Fruit fly (Drosophila melanogaster) whole organism, prepupa: ENCODE results near the gene Mst89B.

Experiments
- Blimp-1 ChIP-seq: fragments of 200-800 bp; sonication (Bioruptor generic); optimal IDR thresholded peaks from 3 replicates; lab custom pipeline; 2017; ENCODE audit warnings: missing biosample characterization, missing genetic modification characterization, mild to moderate bottlenecking, moderate library complexity, missing genetic modification reagents
- CG10631 ChIP-seq: fragments of 200-800 bp; sonication (Bioruptor generic); optimal IDR thresholded peaks from 2 replicates; lab custom pipeline; 2016; ENCODE audit warnings: missing biosample characterization, missing genetic modification characterization
- CG10669 ChIP-seq: fragments of 200-800 bp; sonication (Bioruptor generic); optimal IDR thresholded peaks from 3 replicates; lab custom pipeline; 2018; ENCODE audit warnings: missing biosample characterization, mild to moderate bottlenecking, missing genetic modification characterization, moderate library complexity
- CG11294 ChIP-seq: fragments of 200-800 bp; sonication (Bioruptor generic); IDR thresholded peaks from 2 replicates; pipeline ENCODE4 v1.3.6; 2022; ENCODE audit warnings: missing biosample characterization, missing genetic modification characterization
- CG11762 ChIP-seq: fragments of 200-800 bp; sonication (Bioruptor generic); optimal IDR thresholded peaks from 3 replicates; lab custom pipeline; 2016; ENCODE audit warnings: missing biosample characterization, missing genetic modification characterization; ENCODE audit not compliant: insufficient read depth
- CG11902 ChIP-seq: fragments of 200-800 bp; sonication (Bioruptor generic); optimal IDR thresholded peaks from 3 replicates; lab custom pipeline; 2016; ENCODE audit warnings: missing biosample characterization, missing genetic modification characterization
- CG15336 ChIP-seq: fragments of 200-800 bp; sonication (Bioruptor generic); IDR thresholded peaks from 2 replicates; pipeline ENCODE4 v1.3.6; 2022; ENCODE audit warnings: missing biosample characterization, missing genetic modification characterization
- CG16779 ChIP-seq: fragments of 200-800 bp; sonication (Bioruptor generic); optimal IDR thresholded peaks from 3 replicates; lab custom pipeline; 2017; ENCODE audit warnings: missing biosample characterization, mild to moderate bottlenecking, missing genetic modification characterization
- CG3032 ChIP-seq: fragments of 200-800 bp; optimal IDR thresholded peaks from 2 replicates; lab custom pipeline; 2019; ENCODE audit warnings: missing biosample characterization, mild to moderate bottlenecking, missing genetic modification characterization, moderate library complexity
- CG31627 ChIP-seq: fragments of 200-800 bp; sonication (Bioruptor generic); optimal IDR thresholded peaks from 3 replicates; lab custom pipeline; 2016; ENCODE audit warnings: missing biosample characterization, missing genetic modification characterization
- CG34406 ChIP-seq: fragments of 200-800 bp; sonication (Bioruptor generic); optimal IDR thresholded peaks from 3 replicates; lab custom pipeline; 2016; ENCODE audit warnings: missing biosample characterization, missing genetic modification characterization
- CG3919 ChIP-seq: fragments of 200-800 bp; sonication (Bioruptor generic); optimal IDR thresholded peaks from 3 replicates; lab custom pipeline; 2016; ENCODE audit warnings: missing biosample characterization, missing genetic modification characterization
- CG4318 ChIP-seq: fragments of 200-800 bp; sonication (Bioruptor generic); optimal IDR thresholded peaks from 3 replicates; lab custom pipeline; 2017; ENCODE audit warnings: missing biosample characterization, mild to moderate bottlenecking, missing genetic modification characterization
- CG6163 ChIP-seq: fragments of 200-800 bp; sonication (Bioruptor generic); IDR thresholded peaks from 3 replicates; pipeline ENCODE4 v1.3.6; 2022; ENCODE audit warnings: missing biosample characterization, missing genetic modification characterization
- CG6276 ChIP-seq: fragments of 200-800 bp; sonication (Bioruptor generic); optimal IDR thresholded peaks from 2 replicates; lab custom pipeline; 2017; ENCODE audit warnings: missing biosample characterization, mild to moderate bottlenecking, missing genetic modification characterization
- CG6792 ChIP-seq: fragments of 200-800 bp; sonication (Bioruptor generic); optimal IDR thresholded peaks from 3 replicates; lab custom pipeline; 2016; ENCODE audit warnings: missing biosample characterization, missing genetic modification characterization
- CG6808 ChIP-seq: fragments of 200-800 bp; sonication (Bioruptor generic); optimal IDR thresholded peaks from 3 replicates; lab custom pipeline; 2017; ENCODE audit warnings: missing biosample characterization, missing genetic modification characterization, mild to moderate bottlenecking, moderate library complexity, missing genetic modification reagents
- CG6854 ChIP-seq: fragments of 200-800 bp; sonication (Bioruptor generic); optimal IDR thresholded peaks from 2 replicates; lab custom pipeline; 2017; ENCODE audit warnings: missing biosample characterization, mild to moderate bottlenecking, missing genetic modification characterization
- CG7368 ChIP-seq: fragments of 200-800 bp; sonication (Bioruptor generic); optimal IDR thresholded peaks from 3 replicates; lab custom pipeline; 2016; ENCODE audit warnings: missing biosample characterization, missing genetic modification characterization
- CG8119 ChIP-seq: fragments of 200-800 bp; sonication (Bioruptor generic); IDR thresholded peaks from 3 replicates; pipeline ENCODE4 v1.3.6; 2022; ENCODE audit warnings: missing biosample characterization, missing genetic modification characterization
- CG8632 ChIP-seq: fragments of 200-800 bp; sonication (Bioruptor generic); optimal IDR thresholded peaks from 3 replicates; lab custom pipeline; 2016; ENCODE audit warnings: missing biosample characterization, missing genetic modification characterization
- CG9139 ChIP-seq: fragments of 200-800 bp; sonication (Bioruptor generic); optimal IDR thresholded peaks from 3 replicates; lab custom pipeline; 2017; ENCODE audit warnings: missing biosample characterization, mild to moderate bottlenecking, missing genetic modification characterization
- Eip75B ChIP-seq: fragments of 200-800 bp; sonication (Bioruptor generic); optimal IDR thresholded peaks from 3 replicates; lab custom pipeline; 2016; ENCODE audit warnings: missing biosample characterization, missing genetic modification characterization
- Eip78C ChIP-seq: fragments of 200-800 bp; sonication (Bioruptor generic); peaks from one replicate; lab custom pipeline; 2016; ENCODE audit warnings: missing biosample characterization, missing genetic modification characterization
- Eip93F ChIP-seq: fragments of 200-800 bp; sonication (Bioruptor generic); optimal IDR thresholded peaks from 2 replicates; lab custom pipeline; 2016; ENCODE audit warnings: missing biosample characterization, mild to moderate bottlenecking, missing genetic modification characterization
- Ets21C ChIP-seq: fragments of 200-800 bp; sonication (Bioruptor generic); optimal IDR thresholded peaks from 3 replicates; lab custom pipeline; 2016; ENCODE audit warnings: missing biosample characterization, missing genetic modification characterization
- Ets96B ChIP-seq: fragments of 200-800 bp; optimal IDR thresholded peaks from 2 replicates; lab custom pipeline; 2019; ENCODE audit warnings: missing biosample characterization, mild to moderate bottlenecking, missing genetic modification characterization, moderate library complexity
- Gug ChIP-seq: fragments of 200-800 bp; sonication (Bioruptor generic); IDR thresholded peaks from 2 replicates; pipeline ENCODE4 v1.3.6; 2022; ENCODE audit warnings: missing biosample characterization, missing genetic modification characterization
- Hr38 ChIP-seq: sonication (Bioruptor generic); optimal IDR thresholded peaks from 2 replicates; lab custom pipeline; 2016; ENCODE audit warnings: missing biosample characterization, missing genetic modification characterization
- Hr39 ChIP-seq: fragments of 200-800 bp; sonication (Bioruptor generic); optimal IDR thresholded peaks from 2 replicates; lab custom pipeline; 2016; ENCODE audit warnings: missing biosample characterization, missing genetic modification characterization
- Hr4 ChIP-seq: fragments of 200-800 bp; sonication (Bioruptor generic); optimal IDR thresholded peaks from 3 replicates; lab custom pipeline; 2016; ENCODE audit warnings: missing biosample characterization, missing genetic modification characterization
- Lpt ChIP-seq: fragments of 200-800 bp; sonication (Bioruptor generic); optimal IDR thresholded peaks from 3 replicates; lab custom pipeline; 2016; ENCODE audit warnings: missing biosample characterization, missing genetic modification characterization
- Met ChIP-seq: fragments of 200-800 bp; sonication (Bioruptor generic); optimal IDR thresholded peaks from 3 replicates; lab custom pipeline; 2016; ENCODE audit warnings: missing biosample characterization, missing genetic modification characterization
- OdsH ChIP-seq: fragments of 200-800 bp; sonication (Bioruptor generic); optimal IDR thresholded peaks from 3 replicates; lab custom pipeline; 2016; ENCODE audit warnings: missing biosample characterization, missing genetic modification characterization
- Smox ChIP-seq: fragments of 200-800 bp; sonication (Bioruptor generic); optimal IDR thresholded peaks from 3 replicates; lab custom pipeline; 2016; ENCODE audit warnings: missing biosample characterization, missing genetic modification characterization
- Sox102F ChIP-seq: fragments of 200-800 bp; sonication (Bioruptor generic); optimal IDR thresholded peaks from 2 replicates; lab custom pipeline; 2016; ENCODE audit warnings: missing biosample characterization, mild to moderate bottlenecking, missing genetic modification characterization
- Sox14 ChIP-seq: fragments of 200-800 bp; sonication (Bioruptor generic); optimal IDR thresholded peaks from 3 replicates; lab custom pipeline; 2016; ENCODE audit warnings: missing biosample characterization, missing genetic modification characterization
- Sox15 ChIP-seq: fragments of 200-800 bp; sonication (Bioruptor generic); optimal IDR thresholded peaks from 3 replicates; lab custom pipeline; 2016; ENCODE audit warnings: missing biosample characterization, missing genetic modification characterization
- achi ChIP-seq: fragments of 200-800 bp; sonication (Bioruptor generic); optimal IDR thresholded peaks from 3 replicates; lab custom pipeline; 2016; ENCODE audit warnings: missing biosample characterization, missing genetic modification characterization
- acj6 ChIP-seq: fragments of 200-800 bp; sonication (Bioruptor generic); optimal IDR thresholded peaks from 3 replicates; lab custom pipeline; 2016; ENCODE audit warnings: missing biosample characterization, missing genetic modification characterization
- eg ChIP-seq: fragments of 200-800 bp; sonication (Bioruptor generic); IDR thresholded peaks from 3 replicates; pipeline ENCODE4 v1.3.6; 2022; ENCODE audit warnings: missing biosample characterization, missing genetic modification characterization
- esn ChIP-seq: fragments of 200-800 bp; sonication (Bioruptor generic); optimal IDR thresholded peaks from 2 replicates; lab custom pipeline; 2016; ENCODE audit warnings: missing biosample characterization, mild to moderate bottlenecking, missing genetic modification characterization, moderate library complexity
- fd59A ChIP-seq: fragments of 200-800 bp; sonication (Bioruptor generic); optimal IDR thresholded peaks from 2 replicates; lab custom pipeline; 2017; ENCODE audit warnings: missing biosample characterization, mild to moderate bottlenecking, missing genetic modification characterization, missing genetic modification reagents
- fd85E ChIP-seq: fragments of 200-800 bp; sonication (Bioruptor generic); optimal IDR thresholded peaks from 3 replicates; lab custom pipeline; 2016; ENCODE audit warnings: missing biosample characterization, missing genetic modification characterization
- fkh ChIP-seq: fragments of 200-800 bp; sonication (Bioruptor generic); optimal IDR thresholded peaks from 3 replicates; lab custom pipeline; 2017; ENCODE audit warnings: missing biosample characterization, mild to moderate bottlenecking, missing genetic modification characterization, moderate library complexity
- lz ChIP-seq: fragments of 200-800 bp; sonication (Bioruptor generic); optimal IDR thresholded peaks from 3 replicates; lab custom pipeline; 2016; ENCODE audit warnings: missing biosample characterization, missing genetic modification characterization
- net ChIP-seq: fragments of 200-800 bp; sonication (Bioruptor generic); optimal IDR thresholded peaks from 3 replicates; lab custom pipeline; 2016; ENCODE audit warnings: missing biosample characterization, missing genetic modification characterization
- salr ChIP-seq, 2 experiments: fragments of 200-800 bp; sonication (Bioruptor generic); optimal IDR thresholded peaks; 3 replicates each; lab custom pipeline; 2016 to 2018; ENCODE audit warnings: missing biosample characterization in 2 of 2, missing genetic modification characterization in 2 of 2, mild to moderate bottlenecking in 1 of 2
- spab ChIP-seq: fragments of 200-800 bp; sonication (Bioruptor generic); optimal IDR thresholded peaks from 2 replicates; lab custom pipeline; 2017; ENCODE audit warnings: missing biosample characterization, mild to moderate bottlenecking, missing genetic modification characterization, missing genetic modification reagents
- ss ChIP-seq, 2 experiments: fragments of 200-800 bp; sonication (Bioruptor generic); optimal IDR thresholded peaks; 2 replicates in 1 of 2; 3 replicates in 1 of 2; lab custom pipeline; 2017 to 2018; ENCODE audit warnings: mild to moderate bottlenecking in 2 of 2, missing biosample characterization in 2 of 2, missing genetic modification characterization in 2 of 2, moderate library complexity in 1 of 2
- svp ChIP-seq: fragments of 200-800 bp; sonication (Bioruptor generic); peaks from one replicate; lab custom pipeline; 2016; ENCODE audit warnings: missing biosample characterization, missing genetic modification characterization

The Mst89B gene

DNA sequence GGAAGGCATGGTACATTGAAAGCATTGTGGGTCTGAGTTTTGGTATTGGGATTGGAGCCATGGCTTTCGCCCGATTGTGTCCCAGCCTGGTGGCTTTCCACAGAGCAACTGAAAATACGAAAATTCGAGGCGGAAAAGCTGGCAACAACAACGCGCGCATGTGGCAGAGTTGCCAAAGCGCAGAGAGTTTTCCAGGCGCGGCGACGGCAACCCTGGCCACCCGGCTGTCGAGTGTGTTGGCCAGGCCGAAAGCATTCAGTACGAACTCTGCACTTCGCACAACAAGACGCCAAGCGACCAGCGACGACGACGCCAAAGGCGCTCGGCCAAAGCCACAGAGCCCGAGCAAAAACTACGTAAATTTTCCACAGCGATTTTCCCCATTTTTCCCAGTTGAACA is 41.1 kb upstream of the Mst89B start:
- TF ChIP-seq CG7368 (peak; percentile 3), Eip93F (GFP tag; lab: Kevin White, UChicago) (no peak), Eip78C (GFP tag; lab: Kevin White, UChicago) (peak; percentile 7), Lpt (GFP tag; lab: Kevin White, UChicago) (peak; percentile 33)
- TF ChIP-seq, all 60 proteins: peak for 3

DNA sequence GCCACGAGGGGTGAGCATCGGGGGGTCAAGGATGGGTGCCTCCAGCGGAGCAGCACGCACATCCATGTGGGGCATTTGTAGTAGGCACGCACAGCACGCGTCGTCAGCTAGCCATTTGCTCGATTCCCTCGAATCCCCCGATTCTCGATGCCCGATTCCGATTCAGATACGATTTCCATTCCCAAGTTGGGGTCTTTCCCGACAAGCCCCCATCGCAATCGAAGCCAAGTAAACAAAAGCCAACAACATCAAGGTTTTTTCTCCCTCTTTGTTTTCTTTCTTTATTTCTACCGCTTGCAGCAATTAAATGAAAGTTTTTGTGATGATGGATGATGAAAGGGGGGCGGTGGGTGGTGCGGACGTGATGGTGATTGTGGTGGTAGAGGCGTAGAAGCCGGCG is 39.7 kb upstream of the Mst89B start:
- TF ChIP-seq esn: no peak
- TF ChIP-seq achi (GFP tag; lab: Kevin White, UChicago): no peak
- no peak for TF ChIP-seq net (GFP tag; lab: Kevin White, UChicago)
- TF ChIP-seq Sox15 (GFP tag; lab: Kevin White, UChicago): no peak
- TF ChIP-seq CG8632 (GFP tag; lab: Kevin White, UChicago): no peak
- no peak for TF ChIP-seq CG3032 (tag; lab: Kevin White, UChicago)
- peak; percentile 25 for TF ChIP-seq Blimp-1 (GFP tag; lab: Kevin White, UChicago)
- TF ChIP-seq lz (GFP tag; lab: Kevin White, UChicago): no peak
- no peak for TF ChIP-seq Smox (GFP tag; lab: Kevin White, UChicago)
- TF ChIP-seq CG8119 (GFP tag; lab: Robert Waterston, UW): no peak
- no peak for TF ChIP-seq CG10631
- TF ChIP-seq CG6163 (GFP tag; lab: Robert Waterston, UW): no peak
- no peak for TF ChIP-seq CG4318 (GFP tag; lab: Kevin White, UChicago)
- TF ChIP-seq svp (GFP tag; lab: Kevin White, UChicago): peak; percentile 69
- TF ChIP-seq eg: no peak
- TF ChIP-seq CG6276 (GFP tag; lab: Kevin White, UChicago): peak; percentile 3
- TF ChIP-seq Gug (GFP tag; lab: Robert Waterston, UW): no peak
- peak; percentile 30 for TF ChIP-seq Lpt (GFP tag; lab: Kevin White, UChicago)
- no peak for TF ChIP-seq fkh (GFP tag; lab: Kevin White, UChicago)
- TF ChIP-seq CG11294 (GFP tag; lab: Robert Waterston, UW): no peak
- no peak for TF ChIP-seq CG9139 (GFP tag; lab: Kevin White, UChicago)
- no peak for TF ChIP-seq Hr4 (GFP tag; lab: Kevin White, UChicago)
- no peak for TF ChIP-seq CG11762 (GFP tag; lab: Kevin White, UChicago)
- no peak for TF ChIP-seq CG3919 (GFP tag; lab: Kevin White, UChicago)
- TF ChIP-seq fd59A: no peak
- no peak for TF ChIP-seq spab (GFP tag; lab: Kevin White, UChicago)
- TF ChIP-seq Ets96B: peak; percentile 17
- TF ChIP-seq CG11902 (GFP tag; lab: Kevin White, UChicago): no peak
- no peak for TF ChIP-seq Hr38 (GFP tag; lab: Kevin White, UChicago)
- no peak for TF ChIP-seq CG7368
- no peak for TF ChIP-seq Hr39 (GFP tag; lab: Kevin White, UChicago)
- TF ChIP-seq CG34406 (GFP tag; lab: Kevin White, UChicago): no peak
- TF ChIP-seq Eip93F (GFP tag; lab: Kevin White, UChicago): peak; percentile 10
- TF ChIP-seq OdsH (GFP tag; lab: Kevin White, UChicago): no peak
- no peak for TF ChIP-seq Sox102F
- no peak for TF ChIP-seq CG10669
- TF ChIP-seq CG15336 (GFP tag; lab: Robert Waterston, UW): no peak
- TF ChIP-seq acj6: no peak
- TF ChIP-seq CG6792: no peak
- TF ChIP-seq fd85E: no peak
- no peak for TF ChIP-seq Ets21C (GFP tag; lab: Kevin White, UChicago)
- TF ChIP-seq Met (GFP tag; lab: Kevin White, UChicago): no peak
- peak; percentile 6 for TF ChIP-seq CG16779 (tag; lab: Kevin White, UChicago)
- TF ChIP-seq Eip75B (GFP tag; lab: Kevin White, UChicago): peak; percentile 18
- TF ChIP-seq CG31627 (GFP tag; lab: Kevin White, UChicago): no peak
- TF ChIP-seq Sox14 (GFP tag; lab: Kevin White, UChicago): peak; percentile 79
- peak; percentile 32 to 96 for TF ChIP-seq ss (GFP tag; optimal IDR thresholded peaks at IDR 0.05; lab: Kevin White, UChicago)
- no peak for TF ChIP-seq CG6808
- no peak for TF ChIP-seq salr (GFP tag; optimal IDR thresholded peaks at IDR 0.05; lab: Kevin White, UChicago)
- TF ChIP-seq Eip78C (GFP tag; lab: Kevin White, UChicago): peak; percentile 51
- TF ChIP-seq CG6854 (GFP tag; lab: Kevin White, UChicago): no peak
